Worm (Caenorhabditis elegans) whole organism, L1 larva: ENCODE measurements around the gene F14D7.1.

Experiments
- elt-2 ChIP-seq: sonication (generic microtip); optimal IDR thresholded peaks from 2 replicates; lab custom pipeline; 2016; ENCODE audit warnings: missing genetic modification characterization, mild to moderate bottlenecking, inconsistent platforms, missing compliant biosample characterization, missing genetic modification reagents
- ets-5 ChIP-seq: fragments of 200-800 bp; sonication (Bioruptor generic); IDR thresholded peaks from 2 replicates; pipeline ENCODE4 v1.3.6; 2022; ENCODE audit warnings: missing genetic modification characterization, missing compliant biosample characterization
- fkh-8 ChIP-seq: sonication (generic microtip); optimal IDR thresholded peaks from 2 replicates; lab custom pipeline; 2016; ENCODE audit warnings: mild to moderate bottlenecking, missing genetic modification characterization, missing compliant biosample characterization
- jun-1 ChIP-seq: fragments of 150-350 bp; optimal IDR thresholded peaks from 2 replicates; lab custom pipeline; 2014; ENCODE audit warnings: missing biosample characterization, missing genetic modification reagents, missing genetic modification characterization
- lin-13 ChIP-seq: fragments of 150-350 bp; optimal IDR thresholded peaks from 2 replicates; lab custom pipeline; 2014; ENCODE audit warnings: missing biosample characterization, missing genetic modification reagents, missing genetic modification characterization
- lin-14 ChIP-seq: fragments of 200-800 bp; sonication (Bioruptor generic); optimal IDR thresholded peaks from 2 replicates; lab custom pipeline; 2018; ENCODE audit warnings: mild to moderate bottlenecking, missing genetic modification characterization, moderate library complexity, missing compliant biosample characterization
- lsy-2 ChIP-seq, 2 experiments: fragments of 150-350 bp; optimal IDR thresholded peaks; 2 replicates each; lab custom pipeline; 2014; ENCODE audit warnings: missing biosample characterization in 2 of 2, missing genetic modification characterization in 2 of 2
- nhr-47 ChIP-seq: sonication (generic microtip); optimal IDR thresholded peaks from 2 replicates; lab custom pipeline; 2016; ENCODE audit warnings: mild to moderate bottlenecking, missing genetic modification characterization, moderate library complexity, missing compliant biosample characterization
- sox-4 ChIP-seq: sonication (generic microtip); optimal IDR thresholded peaks from 2 replicates; lab custom pipeline; 2016; ENCODE audit warnings: missing genetic modification characterization, missing compliant biosample characterization
- unc-130 ChIP-seq: fragments of 150-350 bp; optimal IDR thresholded peaks from 2 replicates; lab custom pipeline; 2017; ENCODE audit warnings: missing biosample characterization, missing genetic modification characterization, inconsistent platforms

- TF ChIP-seq lsy-2 (tag; optimal IDR thresholded peaks at IDR 0.05; lab: Kevin White, UChicago) (no peak), ets-5 (GFP tag; lab: Robert Waterston, UW) (no peak), lin-14 (GFP tag; lab: Kevin White, UChicago) (no peak), jun-1 (tag; lab: Kevin White, UChicago) (no peak), sox-4 (no peak), fkh-8 (tag; lab: Kevin White, UChicago) (no peak), unc-130 (no peak), elt-2 (no peak), nhr-47 (tag; lab: Kevin White, UChicago) (no peak), lin-13 (GFP tag; lab: Kevin White, UChicago) (no peak)
Observed at ce11 chrV:14254221-14254620, 35.0 kb downstream of the F14D7.1 start, which contains the start of gene K02E11.7.
